Fruit fly (Drosophila melanogaster): ENCODE data around the gene CG17734.

Gene CG17734

DNA sequence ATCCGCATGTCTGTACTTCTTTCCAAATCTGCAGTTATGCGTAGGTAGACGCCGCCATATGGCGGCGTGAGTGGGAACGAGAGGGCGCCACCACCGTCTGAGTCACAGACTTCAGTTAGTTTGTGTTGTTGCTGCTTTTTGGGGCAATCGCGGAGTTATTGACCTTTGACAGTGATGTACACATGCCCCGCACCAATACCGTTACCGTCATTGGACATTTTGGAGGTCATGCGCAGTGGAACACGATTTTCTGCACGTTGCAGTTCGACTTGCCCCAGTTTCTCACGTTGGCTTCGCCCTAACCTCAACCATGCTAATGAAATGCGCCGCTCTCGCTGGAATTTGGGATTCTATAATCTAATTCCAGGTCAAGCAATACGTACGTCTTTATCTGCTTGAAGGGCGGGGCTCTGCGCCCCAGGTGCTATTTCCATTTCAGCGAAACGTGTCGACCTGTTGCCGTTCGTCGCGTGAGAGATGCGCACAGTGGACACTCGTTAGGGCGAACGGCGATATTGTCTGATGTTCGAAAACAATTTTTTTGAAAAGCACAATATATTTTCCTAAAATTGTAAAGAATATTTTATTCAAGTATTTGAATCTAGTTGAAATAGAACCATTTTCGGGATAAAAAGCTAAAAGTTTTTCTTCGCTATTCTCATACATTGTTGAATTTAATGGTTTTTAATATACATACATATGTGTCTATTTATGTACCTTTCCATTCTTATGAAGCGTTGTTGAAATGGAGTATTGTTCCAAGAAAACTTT is 32.3 kb downstream of the CG17734 start (continued):
- peak; percentile 73 for TF ChIP-seq Max (GFP tag; optimal IDR thresholded peaks at IDR 0.05)
- no peak for TF ChIP-seq hth (optimal IDR thresholded peaks at IDR 0.05)
- TF ChIP-seq CG8089 (GFP tag; optimal IDR thresholded peaks at IDR 0.05), result peak; percentile 19
- no peak for TF ChIP-seq CG10462 (GFP tag; optimal IDR thresholded peaks at IDR 0.05)
- TF ChIP-seq chn (GFP tag; optimal IDR thresholded peaks at IDR 0.05), result peak; percentile 57
- no peak for TF ChIP-seq CG10565 (GFP tag; optimal IDR thresholded peaks at IDR 0.05)
- 0 out of 4 replicates have a peak, but pooled peaks have one; percentile 20 for TF ChIP-seq Dll (GFP tag; IDR thresholded peaks at IDR 0.05; ENCODE audit: partially characterized antibody)
- TF ChIP-seq Med (GFP tag), result peak; percentile 95
- TF ChIP-seq CG10959 (GFP tag; IDR thresholded peaks at IDR 0.05), result no peak
- peak; percentile 90 for TF ChIP-seq CG32532 (GFP tag; IDR thresholded peaks at IDR 0.05)
- peak; percentile 87 for TF ChIP-seq kah (GFP tag; optimal IDR thresholded peaks at IDR 0.05)
- peak; percentile 65 for TF ChIP-seq CG9817 (tag; optimal IDR thresholded peaks at IDR 0.05)
- peak; percentile 79 for TF ChIP-seq maf-S (GFP tag; optimal IDR thresholded peaks at IDR 0.05)
- peak; percentile 73 for TF ChIP-seq tin (GFP tag; optimal IDR thresholded peaks at IDR 0.05)
- no peak for TF ChIP-seq sna (GFP tag; IDR thresholded peaks at IDR 0.05; ENCODE audit: partially characterized antibody)
- TF ChIP-seq B-H1 (GFP tag; IDR thresholded peaks at IDR 0.05), result peak; percentile 65; the same call in 2 of the 3 replicates
- TF ChIP-seq Dfd (GFP tag; optimal IDR thresholded peaks at IDR 0.05), result no peak
- no peak for TF ChIP-seq Doc2 (GFP tag; IDR thresholded peaks at IDR 0.05)
- peak; percentile 37; the same call in 1 of the 2 replicates for TF ChIP-seq CG4404 (GFP tag; IDR thresholded peaks at IDR 0.05)
- TF ChIP-seq CG9876 (GFP tag; optimal IDR thresholded peaks at IDR 0.05), result peak; percentile 48
- no peak for TF ChIP-seq aop (GFP tag; IDR thresholded peaks at IDR 0.05)
- peak; percentile 60 for TF ChIP-seq ftz-f1 (GFP tag; optimal IDR thresholded peaks at IDR 0.05)
- no peak; the same call in 1 of the 2 replicates for TF ChIP-seq MBD-R2 (GFP tag; IDR thresholded peaks at IDR 0.05)
- peak; percentile 44 for TF ChIP-seq CG18764 (GFP tag; optimal IDR thresholded peaks at IDR 0.05)
- TF ChIP-seq Lpt (GFP tag; optimal IDR thresholded peaks at IDR 0.05), result no peak
- peak; percentile 89 for TF ChIP-seq CG12155 (GFP tag; optimal IDR thresholded peaks at IDR 0.05)
- peak; percentile 51 for TF ChIP-seq dmrt11E (tag; optimal IDR thresholded peaks at IDR 0.05)
- TF ChIP-seq CG14710 (tag; optimal IDR thresholded peaks at IDR 0.05), result peak; percentile 40
- TF ChIP-seq CG2199 (GFP tag; IDR thresholded peaks at IDR 0.05), result 0 out of 3 replicates have a peak, but pooled peaks have one; percentile 28
- TF ChIP-seq CG10267 (tag; optimal IDR thresholded peaks at IDR 0.05), result peak; percentile 53
- TF ChIP-seq CG7839 (tag; optimal IDR thresholded peaks at IDR 0.05), result peak; percentile 75
- TF ChIP-seq TFAM (GFP tag; optimal IDR thresholded peaks at IDR 0.05), result no peak
- peak; percentile 70 for TF ChIP-seq CG14667 (GFP tag; IDR thresholded peaks at IDR 0.05)
- peak; percentile 61 for TF ChIP-seq PHDP (tag; optimal IDR thresholded peaks at IDR 0.05)
- TF ChIP-seq ro (GFP tag; IDR thresholded peaks at IDR 0.05), result peak; percentile 53
- no peak for TF ChIP-seq Hand (GFP tag; optimal IDR thresholded peaks at IDR 0.05)
- no peak for TF ChIP-seq hkb (optimal IDR thresholded peaks at IDR 0.05)
- TF ChIP-seq hkb (GFP tag; IDR thresholded peaks at IDR 0.05), result peak; percentile 73
- TF ChIP-seq az2 (GFP tag; optimal IDR thresholded peaks at IDR 0.05), result peak; percentile 75
- peak; percentile 20 for TF ChIP-seq Usf (GFP tag; optimal IDR thresholded peaks at IDR 0.05)
- TF ChIP-seq E2f2 (GFP tag; IDR thresholded peaks at IDR 0.05), result 0 out of 2 replicates have a peak, but pooled peaks have one; percentile 15
- TF ChIP-seq CG13123 (GFP tag; optimal IDR thresholded peaks at IDR 0.05), result no peak
- TF ChIP-seq kni (GFP tag; optimal IDR thresholded peaks at IDR 0.05), result peak; percentile 95
- peak; percentile 64; the same call in 1 of the 3 replicates for TF ChIP-seq so (GFP tag; IDR thresholded peaks at IDR 0.05)
- TF ChIP-seq trem (tag; optimal IDR thresholded peaks at IDR 0.05), result peak; percentile 39
- peak; percentile 71 for TF ChIP-seq CG4424 (GFP tag; optimal IDR thresholded peaks at IDR 0.05)
- peak; percentile 56; the same call in 1 of the 2 replicates for TF ChIP-seq crol (GFP tag; IDR thresholded peaks at IDR 0.05)
- no peak for TF ChIP-seq eve (GFP tag; optimal IDR thresholded peaks at IDR 0.05)
- TF ChIP-seq org-1 (GFP tag; optimal IDR thresholded peaks at IDR 0.05), result peak; percentile 6
- TF ChIP-seq CG16815 (GFP tag; optimal IDR thresholded peaks at IDR 0.05), result peak; percentile 55
